Fruit fly (Drosophila melanogaster) whole organism, embryonic: ENCODE results near the gene CG17633.

ENCODE experiments used
- CG11085 ChIP-seq: fragments of 200-800 bp; sonication (Bioruptor generic); IDR thresholded peaks from 2 replicates; pipeline ENCODE4 v1.3.6; 2022; ENCODE audit warnings: missing biosample characterization, missing genetic modification characterization
- CG11695 ChIP-seq: fragments of 200-800 bp; sonication (Bioruptor generic); IDR thresholded peaks from 3 replicates; pipeline ENCODE4 v1.3.6; 2022; ENCODE audit warnings: missing biosample characterization, missing genetic modification characterization
- CG12104 ChIP-seq: fragments of 200-800 bp; sonication (Bioruptor generic); optimal IDR thresholded peaks from 3 replicates; lab custom pipeline; 2016; ENCODE audit warnings: missing biosample characterization, missing genetic modification characterization
- CG12236 ChIP-seq: fragments of 200-800 bp; sonication (Bioruptor generic); optimal IDR thresholded peaks from 2 replicates; lab custom pipeline; 2016; ENCODE audit warnings: missing biosample characterization, missing genetic modification characterization
- CG12744 ChIP-seq: fragments of 200-800 bp; sonication (Bioruptor generic); optimal IDR thresholded peaks from 2 replicates; lab custom pipeline; 2016; ENCODE audit warnings: missing biosample characterization, missing genetic modification characterization
- CG13296 ChIP-seq: fragments of 200-800 bp; sonication (Bioruptor generic); optimal IDR thresholded peaks from 3 replicates; lab custom pipeline; 2018; ENCODE audit warnings: missing biosample characterization, mild to moderate bottlenecking, missing genetic modification characterization
- CG13424 ChIP-seq: fragments of 200-800 bp; sonication (Bioruptor generic); optimal IDR thresholded peaks from 2 replicates; lab custom pipeline; 2019; ENCODE audit warnings: missing biosample characterization, mild to moderate bottlenecking, missing genetic modification characterization, moderate library complexity
- CG13894 ChIP-seq: fragments of 200-800 bp; sonication (Bioruptor generic); optimal IDR thresholded peaks from 3 replicates; lab custom pipeline; 2018; ENCODE audit warnings: missing biosample characterization, mild to moderate bottlenecking, missing genetic modification characterization, moderate library complexity
- CG14050 ChIP-seq: fragments of 200-800 bp; sonication (Bioruptor generic); IDR thresholded peaks from 3 replicates; pipeline ENCODE4 v1.3.6; 2022; ENCODE audit warnings: missing biosample characterization, missing genetic modification characterization
- CG15269 ChIP-seq: fragments of 200-800 bp; sonication (Bioruptor generic); optimal IDR thresholded peaks from 2 replicates; lab custom pipeline; 2018; ENCODE audit warnings: missing biosample characterization, mild to moderate bottlenecking, missing genetic modification characterization, moderate library complexity
- CG1529 ChIP-seq: fragments of 200-800 bp; sonication (Bioruptor generic); optimal IDR thresholded peaks from 3 replicates; lab custom pipeline; 2018; ENCODE audit warnings: missing biosample characterization, missing genetic modification characterization
- CG1602 ChIP-seq: fragments of 200-800 bp; sonication (Bioruptor generic); optimal IDR thresholded peaks from 3 replicates; lab custom pipeline; 2016; ENCODE audit warnings: missing biosample characterization, missing genetic modification characterization
- CG17829 ChIP-seq: fragments of 200-800 bp; optimal IDR thresholded peaks from 2 replicates; lab custom pipeline; 2019; ENCODE audit warnings: missing biosample characterization, mild to moderate bottlenecking, missing genetic modification characterization, moderate library complexity
- CG2116 ChIP-seq: fragments of 200-800 bp; sonication (Bioruptor generic); optimal IDR thresholded peaks from 3 replicates; lab custom pipeline; 2018; ENCODE audit warnings: missing biosample characterization, mild to moderate bottlenecking, missing genetic modification characterization
- CG3065 ChIP-seq: fragments of 200-800 bp; sonication (Bioruptor generic); optimal IDR thresholded peaks from 2 replicates; lab custom pipeline; 2016; ENCODE audit warnings: missing biosample characterization, missing genetic modification characterization
- CG32532 ChIP-seq: fragments of 200-800 bp; sonication (Bioruptor generic); IDR thresholded peaks from 2 replicates; pipeline ENCODE4 v1.3.6; 2022; ENCODE audit warnings: missing biosample characterization, missing genetic modification characterization
- CG32772 ChIP-seq: fragments of 200-800 bp; sonication (Bioruptor generic); IDR thresholded peaks from 2 replicates; pipeline ENCODE4 v1.3.6; 2022; ENCODE audit warnings: missing biosample characterization, missing genetic modification characterization
- CG3838 ChIP-seq: fragments of 200-800 bp; sonication (Bioruptor generic); optimal IDR thresholded peaks from 3 replicates; lab custom pipeline; 2016; ENCODE audit warnings: missing biosample characterization, missing genetic modification characterization
- CG6765 ChIP-seq: fragments of 200-800 bp; sonication (Bioruptor generic); optimal IDR thresholded peaks from 3 replicates; lab custom pipeline; 2017; ENCODE audit warnings: missing biosample characterization, mild to moderate bottlenecking, missing genetic modification characterization
- CG7271 ChIP-seq: fragments of 200-800 bp; sonication (Bioruptor generic); optimal IDR thresholded peaks from 2 replicates; lab custom pipeline; 2018; ENCODE audit warnings: missing biosample characterization, mild to moderate bottlenecking, missing genetic modification characterization, moderate library complexity
- CG7357 ChIP-seq: fragments of 200-800 bp; sonication (Bioruptor generic); IDR thresholded peaks from 3 replicates; pipeline ENCODE4 v1.3.6; 2022; ENCODE audit warnings: missing biosample characterization, missing genetic modification characterization
- CG7928 ChIP-seq: fragments of 200-800 bp; sonication (Bioruptor generic); optimal IDR thresholded peaks from 2 replicates; lab custom pipeline; 2017; ENCODE audit warnings: missing biosample characterization, mild to moderate bottlenecking, missing genetic modification characterization
- CG9817 ChIP-seq: fragments of 200-800 bp; sonication (Bioruptor generic); optimal IDR thresholded peaks from 2 replicates; lab custom pipeline; 2018; ENCODE audit warnings: missing biosample characterization, mild to moderate bottlenecking, missing genetic modification characterization, moderate library complexity
- Chrac-16 ChIP-seq: fragments of 200-800 bp; sonication (Bioruptor generic); optimal IDR thresholded peaks from 3 replicates; lab custom pipeline; 2016; ENCODE audit warnings: missing biosample characterization, missing genetic modification characterization
- Doc3 ChIP-seq: fragments of 200-800 bp; sonication (Bioruptor generic); IDR thresholded peaks from 3 replicates; pipeline ENCODE4 v1.3.6; 2022; ENCODE audit warnings: missing biosample characterization, missing genetic modification characterization; ENCODE audit not compliant: partially characterized antibody
- Fer3 ChIP-seq: fragments of 200-800 bp; sonication (Bioruptor generic); optimal IDR thresholded peaks from 2 replicates; lab custom pipeline; 2018; ENCODE audit warnings: missing biosample characterization, mild to moderate bottlenecking, missing genetic modification characterization, moderate library complexity
- HLH54F ChIP-seq: fragments of 200-800 bp; sonication (Bioruptor generic); optimal IDR thresholded peaks from 3 replicates; lab custom pipeline; 2016; ENCODE audit warnings: missing biosample characterization, missing genetic modification characterization
- Hr39 ChIP-seq: fragments of >200 bp; optimal IDR thresholded peaks from 2 replicates; lab custom pipeline; 2017
- Kr ChIP-seq: fragments of 200-800 bp; sonication (Bioruptor generic); optimal IDR thresholded peaks from 2 replicates; lab custom pipeline; 2017; ENCODE audit warnings: missing biosample characterization, mild to moderate bottlenecking, missing genetic modification characterization
- Lhr ChIP-seq: fragments of 200-800 bp; sonication (Bioruptor generic); optimal IDR thresholded peaks from 3 replicates; lab custom pipeline; 2017; ENCODE audit warnings: mild to moderate bottlenecking, missing biosample characterization, missing genetic modification reagents, missing genetic modification characterization
- Lpt ChIP-seq: fragments of >200 bp; optimal IDR thresholded peaks from 2 replicates; lab custom pipeline; 2018; ENCODE audit warnings: missing biosample characterization, missing genetic modification characterization
- NFAT ChIP-seq: fragments of 200-800 bp; sonication (Bioruptor generic); IDR thresholded peaks from 2 replicates; pipeline ENCODE4 v1.3.6; 2022; ENCODE audit warnings: missing biosample characterization, missing genetic modification characterization
- Optix ChIP-seq: fragments of 200-800 bp; sonication (Bioruptor generic); IDR thresholded peaks from 3 replicates; pipeline ENCODE4 v1.3.6; 2022; ENCODE audit warnings: missing biosample characterization, missing genetic modification characterization
- Spps ChIP-seq: fragments of 200-800 bp; sonication (Bioruptor generic); optimal IDR thresholded peaks from 2 replicates; lab custom pipeline; 2018; ENCODE audit warnings: missing biosample characterization, mild to moderate bottlenecking, missing genetic modification characterization
- bbx ChIP-seq: fragments of 200-800 bp; sonication (Bioruptor generic); IDR thresholded peaks from 2 replicates; pipeline ENCODE4 v1.3.6; 2022; ENCODE audit warnings: missing biosample characterization, missing genetic modification characterization; ENCODE audit not compliant: partially characterized antibody
- chn ChIP-seq: fragments of 200-800 bp; sonication (Bioruptor generic); optimal IDR thresholded peaks from 2 replicates; lab custom pipeline; 2016; ENCODE audit warnings: missing biosample characterization, missing genetic modification characterization
- emc ChIP-seq: fragments of 200-800 bp; sonication (Bioruptor generic); optimal IDR thresholded peaks from 2 replicates; lab custom pipeline; 2016; ENCODE audit warnings: missing biosample characterization, missing genetic modification characterization
- gcm ChIP-seq: fragments of 200-800 bp; sonication (Bioruptor generic); optimal IDR thresholded peaks from 2 replicates; lab custom pipeline; 2019; ENCODE audit warnings: missing biosample characterization, mild to moderate bottlenecking, missing genetic modification characterization, moderate library complexity
- lbe ChIP-seq: fragments of 200-800 bp; sonication (Bioruptor generic); optimal IDR thresholded peaks from 2 replicates; lab custom pipeline; 2016; ENCODE audit warnings: missing biosample characterization, mild to moderate bottlenecking, missing genetic modification characterization
- lmd ChIP-seq: fragments of 200-800 bp; sonication (Bioruptor generic); IDR thresholded peaks from 2 replicates; pipeline ENCODE4 v1.3.6; 2022; ENCODE audit warnings: missing biosample characterization, missing genetic modification characterization
- nau ChIP-seq: fragments of 200-800 bp; sonication (Bioruptor generic); optimal IDR thresholded peaks from 3 replicates; lab custom pipeline; 2017; ENCODE audit warnings: missing biosample characterization, mild to moderate bottlenecking, missing genetic modification characterization, missing genetic modification reagents
- p53 ChIP-seq: fragments of 200-800 bp; sonication (Bioruptor generic); optimal IDR thresholded peaks from 2 replicates; lab custom pipeline; 2016; ENCODE audit warnings: missing biosample characterization, missing genetic modification characterization
- pho ChIP-seq: fragments of 200-800 bp; sonication (Bioruptor generic); optimal IDR thresholded peaks from 2 replicates; lab custom pipeline; 2016; ENCODE audit warnings: missing biosample characterization, missing genetic modification characterization
- prd ChIP-seq, 3 experiments: fragments of >200 bp in 2 of 3; fragments of 200-800 bp in 1 of 3; sonication (Bioruptor generic) in 1 of 3; optimal IDR thresholded peaks in 2 of 3; IDR thresholded peaks in 1 of 3; 2 replicates in 2 of 3; 3 replicates in 1 of 3; pipeline versions ENCODE4 v1.3.6 to Lab custom; 2017 to 2022; ENCODE audit warnings: missing biosample characterization in 1 of 3, missing genetic modification characterization in 1 of 3
- sc ChIP-seq, 3 experiments: fragments of >200 bp in 2 of 3; fragments of 200-800 bp in 1 of 3; sonication (Bioruptor generic) in 1 of 3; optimal IDR thresholded peaks; 2 replicates in 2 of 3; 3 replicates in 1 of 3; lab custom pipeline; 2017; ENCODE audit warnings: mild to moderate bottlenecking in 1 of 3, missing biosample characterization in 1 of 3, missing genetic modification characterization in 1 of 3, missing genetic modification reagents in 1 of 3
- schlank ChIP-seq: fragments of 200-800 bp; sonication (Bioruptor generic); optimal IDR thresholded peaks from 2 replicates; lab custom pipeline; 2018; ENCODE audit warnings: missing biosample characterization, mild to moderate bottlenecking, missing genetic modification characterization
- scrt ChIP-seq: fragments of 200-800 bp; sonication (Bioruptor generic); optimal IDR thresholded peaks from 2 replicates; lab custom pipeline; 2018; ENCODE audit warnings: missing biosample characterization, mild to moderate bottlenecking, missing genetic modification characterization, moderate library complexity
- sens-2 ChIP-seq: fragments of 200-800 bp; sonication (Bioruptor generic); IDR thresholded peaks from 2 replicates; pipeline ENCODE4 v1.3.6; 2022; ENCODE audit warnings: missing biosample characterization, missing genetic modification characterization
- seq ChIP-seq: fragments of 200-800 bp; sonication (Bioruptor generic); IDR thresholded peaks from 2 replicates; pipeline ENCODE4 v1.3.6; 2022; ENCODE audit warnings: missing biosample characterization, missing genetic modification characterization
- trh ChIP-seq: fragments of 200-800 bp; sonication (Bioruptor generic); optimal IDR thresholded peaks from 2 replicates; lab custom pipeline; 2016; ENCODE audit warnings: missing biosample characterization, missing genetic modification characterization
- vnd ChIP-seq: fragments of 200-800 bp; sonication (Bioruptor generic); IDR thresholded peaks from 3 replicates; pipeline ENCODE4 v1.3.6; 2022; ENCODE audit warnings: missing biosample characterization, missing genetic modification characterization; ENCODE audit not compliant: partially characterized antibody

CG17633 gene

dm6 chr2L:9782176-9782581, 13.3 kb downstream of the CG17633 start, which contains the start of gene IP3K1 (continued):
- TF ChIP-seq CG2116 (no peak), CG14050 (GFP tag; lab: Robert Waterston, UW) (no peak), CG6765 (GFP tag; lab: Kevin White, UChicago) (peak; percentile 31), Chrac-16 (GFP tag; lab: Kevin White, UChicago) (no peak), schlank (tag; lab: Kevin White, UChicago) (no peak), CG17829 (tag; lab: Kevin White, UChicago) (peak; percentile 38), p53 (no peak), emc (no peak), CG12104 (no peak), CG7928 (GFP tag; lab: Kevin White, UChicago) (no peak), CG11695 (peak; percentile 24; the same call in 1 of the 3 replicates), CG32532 (GFP tag; lab: Robert Waterston, UW) (peak; percentile 83), Lpt (GFP tag; lab: Kevin White, UChicago) (no peak), CG9817 (tag; lab: Kevin White, UChicago) (no peak), sc (optimal IDR thresholded peaks at IDR 0.05; lab: Kevin White, UChicago) (no peak), sc (GFP tag; optimal IDR thresholded peaks at IDR 0.05; lab: Kevin White, UChicago) (no peak), CG13894 (tag; lab: Kevin White, UChicago) (peak; percentile 92), nau (GFP tag; lab: Kevin White, UChicago) (peak; percentile 52), CG7357 (GFP tag; lab: Robert Waterston, UW) (no peak), vnd (GFP tag; lab: Robert Waterston, UW) (no peak), Fer3 (tag; lab: Kevin White, UChicago) (no peak), HLH54F (GFP tag; lab: Kevin White, UChicago) (peak; percentile 28), trh (no peak), Optix (GFP tag; lab: Robert Waterston, UW) (no peak), sens-2 (GFP tag; lab: Robert Waterston, UW) (0 out of 2 replicates have a peak, but pooled peaks have one; percentile 15), Hr39 (lab: Kevin White, UChicago) (no peak), CG7271 (tag; lab: Kevin White, UChicago) (no peak), CG1529 (peak; percentile 13), pho (GFP tag; lab: Kevin White, UChicago) (no peak), gcm (GFP tag; lab: Kevin White, UChicago) (peak; percentile 59), NFAT (GFP tag; lab: Robert Waterston, UW) (peak; percentile 39; the same call in 1 of the 2 replicates), Doc3 (no peak), Spps (tag; lab: Kevin White, UChicago) (no peak), bbx (GFP tag; lab: Robert Waterston, UW) (peak; percentile 74), CG11085 (no peak), lmd (GFP tag; lab: Robert Waterston, UW) (peak; percentile 15; the same call in 1 of the 2 replicates), CG32772 (GFP tag; lab: Robert Waterston, UW) (no peak), seq (GFP tag; lab: Robert Waterston, UW) (peak; percentile 43; the same call in 1 of the 2 replicates), CG3838 (GFP tag; lab: Kevin White, UChicago) (no peak), CG3065 (GFP tag; lab: Kevin White, UChicago) (no peak), CG15269 (tag; lab: Kevin White, UChicago) (peak; percentile 55), CG13296 (GFP tag; lab: Kevin White, UChicago) (peak; percentile 28), Lhr (no peak), CG13424 (tag; lab: Kevin White, UChicago) (no peak), CG12744 (GFP tag; lab: Kevin White, UChicago) (peak; percentile 16), CG1602 (GFP tag; lab: Kevin White, UChicago) (no peak), scrt (GFP tag; lab: Kevin White, UChicago) (peak; percentile 15), CG12236 (GFP tag; lab: Kevin White, UChicago) (no peak), lbe (GFP tag; lab: Kevin White, UChicago) (peak; percentile 63), Kr (no peak), chn (GFP tag; lab: Kevin White, UChicago) (no peak), prd (optimal IDR thresholded peaks at IDR 0.05; lab: Kevin White, UChicago) (no peak), prd (GFP tag; IDR thresholded peaks at IDR 0.05; lab: Robert Waterston, UW) (no peak)
